Fruit fly (Drosophila melanogaster) Kc167 (cell line): ENCODE data around the gene CG14947.

Source experiments
- Myc ChIP-seq: fragments of >200 bp; optimal IDR thresholded peaks from 2 replicates; lab custom pipeline; 2017; ENCODE audit warnings: missing external identifiers
- Sin3A ChIP-seq: fragments of >200 bp; optimal IDR thresholded peaks from 2 replicates; lab custom pipeline; 2018; ENCODE audit warnings: missing external identifiers
- h ChIP-seq: fragments of >200 bp; optimal IDR thresholded peaks from 3 replicates; lab custom pipeline; 2018; ENCODE audit warnings: missing external identifiers
- insv ChIP-seq: fragments of >200 bp; optimal IDR thresholded peaks from 3 replicates; lab custom pipeline; 2018; ENCODE audit warnings: missing external identifiers
- psq ChIP-seq: fragments of >200 bp; optimal IDR thresholded peaks from 2 replicates; lab custom pipeline; 2017; ENCODE audit warnings: missing external identifiers
- ttk ChIP-seq: sonication (Bioruptor generic); optimal IDR thresholded peaks from 2 replicates; lab custom pipeline; 2017; ENCODE audit warnings: missing external identifiers

Gene CG14947

dm6 chr2L:12078123-12078658 lies 2.3 kb downstream of the CG14947 start:
- TF ChIP-seq psq (lab: Kevin White, UChicago) (no peak), insv (lab: Kevin White, UChicago) (no peak)

- TF ChIP-seq psq (lab: Kevin White, UChicago) (no peak), Sin3A (lab: Kevin White, UChicago) (no peak), h (no peak), insv (lab: Kevin White, UChicago) (no peak), ttk (no peak), Myc (no peak)
These were observed 2.8 kb downstream of the CG14947 start for dm6 chr2L:12078695-12079094.

dm6 chr2L:12079827-12080381 lies 4.0 kb downstream of the CG14947 start:
- no peak for TF ChIP-seq psq (lab: Kevin White, UChicago)
- no peak for TF ChIP-seq insv (lab: Kevin White, UChicago)
- TF ChIP-seq ttk: no peak
- no peak for TF ChIP-seq Myc
- no peak for TF ChIP-seq Sin3A (lab: Kevin White, UChicago)
- no peak for TF ChIP-seq h

dm6 chr2L:12081118-12081665 lies 5.3 kb downstream of the CG14947 start:
- TF ChIP-seq h (no peak), insv (lab: Kevin White, UChicago) (no peak), Myc (no peak), Sin3A (lab: Kevin White, UChicago) (no peak), ttk (no peak), psq (lab: Kevin White, UChicago) (no peak)

dm6 chr2L:12085010-12085409 lies 9.1 kb downstream of the CG14947 start:
- TF ChIP-seq Sin3A (lab: Kevin White, UChicago) (no peak), psq (lab: Kevin White, UChicago) (no peak), h (no peak), insv (lab: Kevin White, UChicago) (no peak), Myc (no peak), ttk (no peak)

- TF ChIP-seq Sin3A (lab: Kevin White, UChicago) (no peak), psq (lab: Kevin White, UChicago) (no peak), Myc (no peak), insv (lab: Kevin White, UChicago) (no peak)
These were observed 9.8 kb downstream of the CG14947 start, which contains the start of gene prd for dm6 chr2L:12085619-12086171. prd (minus strand) TSS chr2L:12085827.

dm6 chr2L:12087442-12087841 lies 11.5 kb downstream of the CG14947 start:
- TF ChIP-seq Myc: no peak

dm6 chr2L:12089145-12089544 lies 13.2 kb downstream of the CG14947 start:
- TF ChIP-seq Sin3A (lab: Kevin White, UChicago) (no peak), psq (lab: Kevin White, UChicago) (no peak), Myc (no peak), h (no peak), ttk (no peak), insv (lab: Kevin White, UChicago) (no peak)

- TF ChIP-seq insv (lab: Kevin White, UChicago) (no peak), h (no peak), psq (lab: Kevin White, UChicago) (no peak), Myc (no peak), ttk (no peak), Sin3A (lab: Kevin White, UChicago) (no peak)
These were observed 15.6 kb downstream of the CG14947 start, which contains the start of gene Pex19 for dm6 chr2L:12091522-12091921. Pex19 (plus strand) TSS chr2L:12091822.

- TF ChIP-seq psq (lab: Kevin White, UChicago) (no peak), Myc (no peak), insv (lab: Kevin White, UChicago) (no peak), h (no peak), Sin3A (lab: Kevin White, UChicago) (no peak), ttk (no peak)
These were observed 16.1 kb downstream of the CG14947 start for dm6 chr2L:12092041-12092440.

dm6 chr2L:12092719-12093118 lies 16.8 kb downstream of the CG14947 start:
- TF ChIP-seq h (no peak), ttk (no peak), Myc (no peak), Sin3A (lab: Kevin White, UChicago) (no peak)

- TF ChIP-seq h (no peak), ttk (no peak), psq (lab: Kevin White, UChicago) (no peak), insv (lab: Kevin White, UChicago) (no peak), Sin3A (lab: Kevin White, UChicago) (no peak), Myc (no peak)
These were observed 17.8 kb downstream of the CG14947 start for dm6 chr2L:12093652-12094051.

- TF ChIP-seq ttk: no peak
- TF ChIP-seq Sin3A (lab: Kevin White, UChicago): no peak
- TF ChIP-seq h: no peak
- no peak for TF ChIP-seq insv (lab: Kevin White, UChicago)
- no peak for TF ChIP-seq psq (lab: Kevin White, UChicago)
- no peak for TF ChIP-seq Myc
These were observed 20.5 kb downstream of the CG14947 start, which contains the start of the genes CG6712 and Mt2 for dm6 chr2L:12096396-12096813. CG6712 (minus strand) TSS chr2L:12096511. Mt2 (plus strand) TSS chr2L:12096525.
